Worm (Caenorhabditis elegans) whole organism, L1 larva: ENCODE measurements around the gene F09E10.1.

Experiments
- C04F5.9 ChIP-seq: sonication (generic microtip); optimal IDR thresholded peaks from 2 replicates; lab custom pipeline; 2016; ENCODE audit warnings: missing genetic modification characterization, missing compliant biosample characterization
- C16A3.4 ChIP-seq: fragments of 150-350 bp; optimal IDR thresholded peaks from 2 replicates; lab custom pipeline; 2014; ENCODE audit warnings: missing biosample characterization, missing genetic modification characterization
- C34B4.2 ChIP-seq: sonication (generic microtip); optimal IDR thresholded peaks from 2 replicates; lab custom pipeline; 2017; ENCODE audit warnings: mild to moderate bottlenecking, missing genetic modification characterization, missing compliant biosample characterization
- Y116A8C.19 ChIP-seq: sonication (generic microtip); optimal IDR thresholded peaks from 2 replicates; lab custom pipeline; 2016; ENCODE audit warnings: missing compliant biosample characterization, missing genetic modification characterization, borderline replicate concordance
- alr-1 ChIP-seq: fragments of 200-800 bp; sonication (Bioruptor generic); optimal IDR thresholded peaks from 2 replicates; lab custom pipeline; 2018; ENCODE audit warnings: borderline replicate concordance, mild to moderate bottlenecking, missing genetic modification characterization, missing compliant biosample characterization
- ceh-63 ChIP-seq: fragments of 200-800 bp; sonication (Bioruptor generic); optimal IDR thresholded peaks from 2 replicates; lab custom pipeline; 2018; ENCODE audit warnings: mild to moderate bottlenecking, missing genetic modification characterization, missing compliant biosample characterization
- ceh-8 ChIP-seq: fragments of 200-800 bp; sonication (Bioruptor generic); optimal IDR thresholded peaks from 2 replicates; lab custom pipeline; 2018; ENCODE audit warnings: mild to moderate bottlenecking, missing genetic modification characterization, moderate library complexity, missing compliant biosample characterization
- ceh-82 ChIP-seq, 3 experiments: fragments of 150-350 bp in 1 of 3; sonication (generic microtip) in 2 of 3; optimal IDR thresholded peaks; 2 replicates each; lab custom pipeline; 2014 to 2017; ENCODE audit warnings: missing biosample characterization in 3 of 3, missing genetic modification characterization in 3 of 3
- ceh-88 ChIP-seq: fragments of 200-800 bp; sonication (Bioruptor generic); IDR thresholded peaks from 2 replicates; pipeline ENCODE4 v1.3.6; 2022; ENCODE audit warnings: missing genetic modification characterization, missing compliant biosample characterization
- ceh-90 ChIP-seq: sonication (generic microtip); optimal IDR thresholded peaks from 2 replicates; lab custom pipeline; 2016; ENCODE audit warnings: missing genetic modification characterization, missing compliant biosample characterization
- ces-1 ChIP-seq: fragments of 150-350 bp; optimal IDR thresholded peaks from 2 replicates; lab custom pipeline; 2014; ENCODE audit warnings: missing biosample characterization, missing genetic modification reagents, missing genetic modification characterization
- dpl-1 ChIP-seq, 3 experiments: fragments of 150-350 bp in 2 of 3; sonication (generic microtip) in 1 of 3; optimal IDR thresholded peaks; 2 replicates each; lab custom pipeline; 2014 to 2017; ENCODE audit warnings: missing biosample characterization in 3 of 3, missing genetic modification characterization in 3 of 3, missing genetic modification reagents in 3 of 3
- dsc-1 ChIP-seq: sonication (generic microtip); optimal IDR thresholded peaks from 2 replicates; lab custom pipeline; 2016; ENCODE audit warnings: mild to moderate bottlenecking, missing genetic modification characterization, missing compliant biosample characterization
- efl-1 ChIP-seq, 4 experiments: fragments of 150-350 bp; optimal IDR thresholded peaks in 3 of 4; peaks in 1 of 4; 1 replicate in 1 of 4; 2 replicates in 3 of 4; lab custom pipeline; 2014; ENCODE audit warnings: missing biosample characterization in 2 of 4, missing genetic modification characterization in 2 of 4, missing genetic modification reagents in 2 of 4
- egl-13 ChIP-seq: sonication (generic microtip); optimal IDR thresholded peaks from 2 replicates; lab custom pipeline; 2016; ENCODE audit warnings: missing genotype, missing genetic modification reagents, missing genetic modification characterization, missing compliant biosample characterization
- elt-2 ChIP-seq: sonication (generic microtip); optimal IDR thresholded peaks from 2 replicates; lab custom pipeline; 2016; ENCODE audit warnings: missing genetic modification characterization, mild to moderate bottlenecking, inconsistent platforms, missing compliant biosample characterization, missing genetic modification reagents
- fkh-8 ChIP-seq: sonication (generic microtip); optimal IDR thresholded peaks from 2 replicates; lab custom pipeline; 2016; ENCODE audit warnings: mild to moderate bottlenecking, missing genetic modification characterization, missing compliant biosample characterization
- fos-1 ChIP-seq: fragments of 150-350 bp; optimal IDR thresholded peaks from 2 replicates; lab custom pipeline; 2014; ENCODE audit warnings: missing biosample characterization, missing genetic modification characterization
- grh-1 ChIP-seq: fragments of 200-800 bp; sonication (Bioruptor generic); IDR thresholded peaks from 2 replicates; pipeline ENCODE4 v1.3.6; 2022; ENCODE audit warnings: missing genetic modification reagents, missing genetic modification characterization, missing compliant biosample characterization
- hlh-17 ChIP-seq: fragments of 200-800 bp; sonication (Bioruptor generic); optimal IDR thresholded peaks from 2 replicates; lab custom pipeline; 2018; ENCODE audit warnings: missing genetic modification characterization, mild to moderate bottlenecking, missing compliant biosample characterization, moderate library complexity, borderline replicate concordance
- irx-1 ChIP-seq: sonication (generic microtip); optimal IDR thresholded peaks from 2 replicates; lab custom pipeline; 2016; ENCODE audit warnings: missing genetic modification characterization, missing compliant biosample characterization
- isw-1 ChIP-seq: fragments of 200-800 bp; sonication (Bioruptor generic); IDR thresholded peaks from 2 replicates; pipeline ENCODE4 v1.3.6; 2022; ENCODE audit warnings: missing genetic modification characterization, missing compliant biosample characterization
- lin-13 ChIP-seq: fragments of 150-350 bp; optimal IDR thresholded peaks from 2 replicates; lab custom pipeline; 2014; ENCODE audit warnings: missing biosample characterization, missing genetic modification reagents, missing genetic modification characterization
- lin-15B ChIP-seq: fragments of 150-350 bp; sonication (generic microtip); optimal IDR thresholded peaks from 3 replicates; lab custom pipeline; 2014; ENCODE audit warnings: missing biosample characterization, missing genetic modification characterization
- lin-35 ChIP-seq, 2 experiments: fragments of 150-350 bp; optimal IDR thresholded peaks; 2 replicates each; lab custom pipeline; 2014; ENCODE audit warnings: missing biosample characterization in 2 of 2, missing genetic modification characterization in 2 of 2, missing genetic modification reagents in 2 of 2
- lin-39 ChIP-seq: fragments of 150-350 bp; optimal IDR thresholded peaks from 2 replicates; lab custom pipeline; 2014; ENCODE audit warnings: missing biosample characterization, missing genetic modification reagents, missing genetic modification characterization
- lir-3 ChIP-seq: sonication (generic microtip); optimal IDR thresholded peaks from 2 replicates; lab custom pipeline; 2016; ENCODE audit warnings: mild to moderate bottlenecking, missing genetic modification characterization, moderate library complexity, missing compliant biosample characterization; ENCODE audit not compliant: poor library complexity
- mab-9 ChIP-seq: fragments of 200-800 bp; sonication (Bioruptor generic); IDR thresholded peaks from 2 replicates; pipeline ENCODE4 v1.3.6; 2022; ENCODE audit warnings: missing genetic modification reagents, missing genetic modification characterization, missing compliant biosample characterization
- mdl-1 ChIP-seq, 2 experiments: fragments of 150-350 bp; optimal IDR thresholded peaks; 2 replicates each; lab custom pipeline; 2014 to 2017; ENCODE audit warnings: missing biosample characterization in 2 of 2, missing genetic modification characterization in 2 of 2, inconsistent platforms in 1 of 2
- mef-2 ChIP-seq: fragments of 150-350 bp; optimal IDR thresholded peaks from 2 replicates; lab custom pipeline; 2014; ENCODE audit warnings: missing biosample characterization, missing genetic modification characterization
- mep-1 ChIP-seq: fragments of 150-350 bp; optimal IDR thresholded peaks from 2 replicates; lab custom pipeline; 2014; ENCODE audit warnings: missing biosample characterization, missing genetic modification characterization
- nhr-19 ChIP-seq: fragments of 200-800 bp; sonication (Bioruptor generic); conservative IDR thresholded peaks from 2 replicates; pipeline ENCODE4 v1.3.6; 2022; ENCODE audit warnings: missing genetic modification characterization, missing compliant biosample characterization
- nhr-28 ChIP-seq: fragments of 150-350 bp; optimal IDR thresholded peaks from 2 replicates; lab custom pipeline; 2014; ENCODE audit warnings: missing biosample characterization, missing genetic modification characterization
- nhr-77 ChIP-seq: fragments of 150-350 bp; optimal IDR thresholded peaks from 2 replicates; lab custom pipeline; 2014; ENCODE audit warnings: missing biosample characterization, missing genetic modification characterization
- nhr-85 ChIP-seq: sonication (generic microtip); peaks from one replicate; lab custom pipeline; 2016; ENCODE audit warnings: missing genetic modification characterization, inconsistent platforms, missing compliant biosample characterization
- nhr-90 ChIP-seq: sonication (generic microtip); optimal IDR thresholded peaks from 2 replicates; lab custom pipeline; 2016; ENCODE audit warnings: mild to moderate bottlenecking, missing genetic modification characterization, missing compliant biosample characterization; ENCODE audit not compliant: poor library complexity
- snpc-4 ChIP-seq: fragments of 150-350 bp; optimal IDR thresholded peaks from 2 replicates; lab custom pipeline; 2014; ENCODE audit warnings: missing biosample characterization, missing genetic modification characterization
- snu-23 ChIP-seq: sonication (generic microtip); optimal IDR thresholded peaks from 2 replicates; lab custom pipeline; 2016; ENCODE audit warnings: missing genetic modification characterization, missing compliant biosample characterization
- sptf-1 ChIP-seq: fragments of 150-350 bp; optimal IDR thresholded peaks from 2 replicates; lab custom pipeline; 2014; ENCODE audit warnings: missing biosample characterization, missing genetic modification characterization
- tbx-2 ChIP-seq: sonication (generic microtip); optimal IDR thresholded peaks from 2 replicates; lab custom pipeline; 2016; ENCODE audit warnings: missing genetic modification characterization, missing compliant biosample characterization
- unc-130 ChIP-seq: fragments of 150-350 bp; optimal IDR thresholded peaks from 2 replicates; lab custom pipeline; 2017; ENCODE audit warnings: missing biosample characterization, missing genetic modification characterization, inconsistent platforms
- unc-30 ChIP-seq: sonication (generic microtip); optimal IDR thresholded peaks from 2 replicates; lab custom pipeline; 2017; ENCODE audit warnings: missing biosample characterization, missing genetic modification characterization
- unc-98 ChIP-seq: fragments of 200-800 bp; sonication (Bioruptor generic); IDR thresholded peaks from 2 replicates; pipeline ENCODE4 v1.3.6; 2022; ENCODE audit warnings: missing genetic modification characterization, missing compliant biosample characterization
- vab-15 ChIP-seq: sonication (generic microtip); optimal IDR thresholded peaks from 2 replicates; lab custom pipeline; 2017; ENCODE audit warnings: missing genotype, mild to moderate bottlenecking, missing genetic modification characterization, missing compliant biosample characterization
- xbp-1 ChIP-seq: sonication (generic microtip); optimal IDR thresholded peaks from 2 replicates; lab custom pipeline; 2016; ENCODE audit warnings: missing genetic modification characterization, missing compliant biosample characterization
- zip-4 ChIP-seq: fragments of 200-800 bp; sonication (Bioruptor generic); optimal IDR thresholded peaks from 2 replicates; lab custom pipeline; 2018; ENCODE audit warnings: mild to moderate bottlenecking, missing genetic modification characterization, moderate library complexity, missing compliant biosample characterization
- ztf-11 ChIP-seq, 2 experiments: sonication (generic microtip); optimal IDR thresholded peaks; 2 replicates each; lab custom pipeline; 2016 to 2017; ENCODE audit warnings: missing genetic modification characterization in 2 of 2, missing biosample characterization in 1 of 2, missing compliant biosample characterization in 1 of 2

Gene F09E10.1

DNA sequence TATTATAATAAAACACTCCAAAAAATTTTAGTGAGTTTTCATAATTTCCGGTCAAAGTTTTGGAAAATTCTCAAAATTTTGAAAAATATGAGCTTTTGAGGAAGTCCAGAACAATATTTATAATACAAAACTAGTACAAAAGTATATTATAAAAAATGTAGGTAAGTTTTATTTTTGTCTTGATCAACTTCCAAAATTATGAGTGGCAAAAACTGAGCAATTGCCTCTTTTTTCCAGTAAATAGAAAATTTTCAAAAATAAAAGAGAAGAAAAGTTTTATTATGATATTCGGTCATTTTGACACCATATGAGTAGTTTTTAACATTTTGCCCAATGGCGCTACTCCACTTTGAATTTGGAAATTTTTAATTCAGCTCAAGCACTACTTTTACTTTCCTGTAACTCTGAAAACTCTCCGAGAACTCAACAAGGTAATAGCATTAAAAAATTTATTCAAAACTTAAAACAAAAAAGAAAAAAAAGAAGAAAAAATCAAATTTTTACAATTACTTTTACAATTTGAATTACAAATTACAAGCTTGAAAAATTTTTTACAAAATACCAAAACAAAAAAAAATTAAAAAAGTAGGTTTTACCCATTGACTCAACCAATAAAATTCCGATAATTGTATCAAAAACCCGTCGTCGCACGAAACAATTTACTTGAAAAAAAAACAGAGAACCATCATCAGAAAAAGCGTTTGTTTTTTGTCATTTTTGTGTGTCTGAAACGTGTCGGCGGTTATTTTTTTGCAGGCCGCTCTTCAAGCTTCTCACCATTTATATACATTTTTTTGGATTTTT, 1.3 kb downstream of the F09E10.1 start (continued):
- TF ChIP-seq elt-2 (tag; lab: Kevin White, UChicago) (peak; percentile 38), ceh-82 (tag; optimal IDR thresholded peaks at IDR 0.05; lab: Kevin White, UChicago) (peak in 1 of 3 experiments; percentile 16), lin-39 (peak; percentile 53), nhr-90 (peak; percentile 80), tbx-2 (tag; lab: Kevin White, UChicago) (peak; percentile 32), unc-130 (tag; lab: Kevin White, UChicago) (peak; percentile 56), ceh-88 (GFP tag; lab: Robert Waterston, UW) (peak; percentile 87), lir-3 (tag; lab: Kevin White, UChicago) (peak; percentile 44), nhr-77 (tag; lab: Kevin White, UChicago) (no peak), hlh-17 (GFP tag; lab: Kevin White, UChicago) (peak; percentile 90), nhr-19 (GFP tag; lab: Robert Waterston, UW) (peak; percentile 79), zip-4 (GFP tag; lab: Kevin White, UChicago) (peak; percentile 47), snpc-4 (no peak), lin-35 (GFP tag; optimal IDR thresholded peaks at IDR 0.05; lab: Kevin White, UChicago) (peak in 1 of 2 experiments; percentile 73), vab-15 (tag; lab: Kevin White, UChicago) (peak; percentile 77), mab-9 (peak; percentile 89), snu-23 (GFP tag; lab: Kevin White, UChicago) (peak; percentile 72), lin-13 (peak; percentile 74), mdl-1 (tag; optimal IDR thresholded peaks at IDR 0.05; lab: Kevin White, UChicago) (no peak), mef-2 (tag; lab: Kevin White, UChicago) (no peak), nhr-85 (peak; percentile 85)

DNA sequence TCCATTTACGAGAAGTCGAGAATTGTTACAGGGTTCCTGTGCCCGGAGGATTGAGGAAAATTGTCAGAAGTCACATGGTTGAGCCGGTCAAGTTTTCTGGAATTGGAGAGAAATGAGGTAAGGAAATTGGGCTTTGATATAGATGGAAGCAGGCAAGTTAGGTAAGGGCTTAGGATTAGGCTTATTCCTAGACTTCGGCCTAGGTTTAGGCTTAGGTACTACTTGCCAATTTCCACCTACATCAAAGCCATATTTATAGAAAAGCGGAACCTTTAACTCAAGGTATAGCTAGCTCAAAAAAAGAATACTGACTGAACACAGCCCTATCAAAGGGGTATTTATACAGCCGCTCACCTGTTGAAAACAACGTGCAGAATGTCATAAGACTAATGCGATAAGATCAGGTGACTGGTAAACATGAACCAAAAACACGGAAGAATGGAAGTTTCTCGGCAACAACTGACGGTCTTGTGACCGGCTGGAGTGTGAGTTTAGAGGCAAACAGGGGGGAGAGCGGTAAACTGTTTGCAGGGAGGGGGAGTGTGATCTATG, 2.0 kb downstream of the F09E10.1 start:
- peak; percentile 62 to 75 (median 66) for TF ChIP-seq dpl-1 (GFP tag; optimal IDR thresholded peaks at IDR 0.05; lab: Kevin White, UChicago)
- no peak for TF ChIP-seq nhr-28 (tag; lab: Kevin White, UChicago)
- TF ChIP-seq mep-1, result peak; percentile 83
- peak; percentile 86 for TF ChIP-seq nhr-77 (tag; lab: Kevin White, UChicago)
- no peak for TF ChIP-seq dsc-1 (tag; lab: Kevin White, UChicago)
- TF ChIP-seq efl-1 (optimal IDR thresholded peaks at IDR 0.05; lab: Kevin White, UChicago), result peak; percentile 69 to 75
- TF ChIP-seq efl-1 (GFP tag; optimal IDR thresholded peaks at IDR 0.05 in 1 of 2; lab: Kevin White, UChicago), result peak; percentile 47 to 97
- peak; percentile 63 for TF ChIP-seq ceh-88 (GFP tag; lab: Robert Waterston, UW)
- TF ChIP-seq isw-1 (GFP tag; lab: Robert Waterston, UW), result 0 out of 2 replicates have a peak, but pooled peaks have one; percentile 3
- TF ChIP-seq lin-15B (tag; lab: Kevin White, UChicago), result no peak
- no peak for TF ChIP-seq alr-1 (tag; lab: Kevin White, UChicago)
- TF ChIP-seq unc-30 (tag; lab: Kevin White, UChicago), result no peak
- TF ChIP-seq grh-1 (GFP tag; lab: Robert Waterston, UW), result peak; percentile 96
- TF ChIP-seq mef-2 (tag; lab: Kevin White, UChicago), result no peak
- peak; percentile 17 for TF ChIP-seq fkh-8 (tag; lab: Kevin White, UChicago)
- no peak for TF ChIP-seq ceh-90
- TF ChIP-seq unc-98 (GFP tag; lab: Robert Waterston, UW), result peak; percentile 54; the same call in 1 of the 2 replicates
- peak; percentile 76 for TF ChIP-seq C04F5.9
- TF ChIP-seq fos-1 (tag; lab: Kevin White, UChicago), result peak; percentile 68
- peak; percentile 91 for TF ChIP-seq irx-1 (tag; lab: Kevin White, UChicago)
- no peak for TF ChIP-seq ceh-8 (GFP tag; lab: Kevin White, UChicago)
- no peak for TF ChIP-seq ceh-63
- TF ChIP-seq sptf-1 (tag; lab: Kevin White, UChicago), result no peak
- TF ChIP-seq xbp-1 (tag; lab: Kevin White, UChicago), result peak; percentile 82
- peak; percentile 68 for TF ChIP-seq C34B4.2 (tag; lab: Kevin White, UChicago)
- no peak for TF ChIP-seq egl-13 (tag; lab: Kevin White, UChicago)
- TF ChIP-seq C16A3.4 (tag; lab: Kevin White, UChicago), result peak; percentile 98
- TF ChIP-seq ces-1, result no peak
- peak; percentile 100 for TF ChIP-seq nhr-85
- TF ChIP-seq Y116A8C.19, result no peak
- peak; percentile 49 for TF ChIP-seq snpc-4
- peak; percentile 82 for TF ChIP-seq lin-39
- peak in 1 of 2 experiments; percentile 20 for TF ChIP-seq ztf-11 (tag; optimal IDR thresholded peaks at IDR 0.05; lab: Kevin White, UChicago)
